Fruit fly (Drosophila melanogaster): ENCODE measurements around the gene CG34398.

CG34398 gene

DNA sequence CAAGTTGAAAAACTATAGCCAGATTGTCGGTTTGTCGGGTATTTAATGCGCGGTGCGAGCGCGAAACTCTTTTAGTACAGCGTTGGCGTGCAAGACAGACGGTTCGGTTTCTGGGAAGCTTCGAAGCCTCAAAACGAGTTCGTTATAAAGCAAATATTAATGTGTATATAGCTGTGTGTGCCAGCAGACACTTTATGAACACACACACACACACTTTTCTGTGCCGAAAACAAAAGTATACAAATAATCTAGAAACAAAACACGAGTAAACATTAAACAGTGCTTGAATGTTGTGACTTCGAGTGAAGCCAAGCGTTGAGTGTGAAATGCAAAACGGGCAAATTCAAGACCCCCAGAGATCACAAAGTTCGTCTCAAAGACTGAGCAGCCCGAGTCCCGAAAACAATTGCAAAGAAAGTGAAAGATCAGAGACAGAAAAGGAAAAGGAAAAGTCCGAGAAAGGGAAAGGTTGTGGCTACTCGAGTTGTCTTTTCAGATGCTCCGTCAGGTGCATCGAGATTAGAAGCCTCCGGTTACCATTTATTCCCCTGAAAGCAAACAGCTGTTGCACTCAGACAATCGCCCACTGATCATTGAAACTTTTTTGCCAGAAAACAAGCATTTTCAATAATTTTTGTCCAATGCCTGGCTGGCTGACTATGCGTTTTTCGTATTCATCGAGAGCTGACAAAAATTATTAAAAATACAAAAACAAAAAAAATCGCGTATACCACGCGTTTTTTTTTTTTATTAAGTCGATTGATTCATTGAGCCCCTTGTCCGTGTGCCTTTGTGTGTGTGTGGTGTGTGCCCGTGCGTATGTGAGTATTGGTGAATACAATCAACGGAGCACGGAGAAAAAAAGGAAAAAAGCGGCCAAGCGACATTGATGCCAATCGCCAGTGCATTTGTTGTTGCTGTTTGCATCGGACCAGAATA is at the start of gene CG34398:
TSS of gene CG34398 (plus strand) at position 73 of the 939 bp plus-strand sequence.
- TF ChIP-seq CG8478 (optimal IDR thresholded peaks at IDR 0.05): no peak

DNA sequence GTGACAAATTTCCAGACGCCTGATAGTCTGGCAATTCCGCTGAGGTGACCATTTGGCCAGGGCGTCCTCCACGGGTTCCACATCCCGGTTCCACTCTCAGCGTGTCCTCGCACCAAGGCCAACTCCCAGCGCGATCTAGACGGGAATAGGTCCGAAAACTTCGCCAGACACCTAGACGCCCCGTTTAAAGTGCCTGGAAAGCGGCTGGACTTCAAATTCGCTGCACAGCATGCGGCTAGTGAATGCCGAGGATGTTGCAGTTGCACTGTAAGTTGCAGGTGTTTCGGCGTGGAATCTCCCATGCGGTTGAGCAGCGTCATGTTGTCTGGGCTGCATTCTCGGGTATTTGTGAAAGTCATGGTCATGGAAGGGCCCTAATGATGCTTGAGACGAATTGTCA is 49.4 kb upstream of the CG34398 start:
- TF ChIP-seq CG8478 (optimal IDR thresholded peaks at IDR 0.05) (no peak), CTCF (optimal IDR thresholded peaks at IDR 0.05) (no peak)

DNA sequence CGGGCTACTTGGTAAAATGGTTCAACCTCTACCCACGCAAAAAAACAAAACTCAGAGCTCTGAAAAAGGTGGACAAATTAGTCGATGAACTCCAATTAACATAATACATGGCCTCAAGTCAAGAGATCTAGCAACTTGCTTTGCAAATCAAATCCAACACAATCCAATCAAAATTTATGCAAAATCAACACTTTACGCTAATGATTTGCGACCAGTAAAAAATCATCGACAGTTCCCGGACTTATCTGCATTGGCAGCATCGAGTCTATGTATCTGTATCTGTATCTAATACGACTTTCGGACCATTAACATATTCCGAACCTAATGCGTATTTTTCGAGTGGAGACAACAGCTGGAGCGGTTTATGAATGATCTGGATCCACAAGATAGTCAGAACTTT is 47.5 kb upstream of the CG34398 start:
- TF ChIP-seq CG8478 (optimal IDR thresholded peaks at IDR 0.05) (no peak), CTCF (optimal IDR thresholded peaks at IDR 0.05) (no peak)

DNA sequence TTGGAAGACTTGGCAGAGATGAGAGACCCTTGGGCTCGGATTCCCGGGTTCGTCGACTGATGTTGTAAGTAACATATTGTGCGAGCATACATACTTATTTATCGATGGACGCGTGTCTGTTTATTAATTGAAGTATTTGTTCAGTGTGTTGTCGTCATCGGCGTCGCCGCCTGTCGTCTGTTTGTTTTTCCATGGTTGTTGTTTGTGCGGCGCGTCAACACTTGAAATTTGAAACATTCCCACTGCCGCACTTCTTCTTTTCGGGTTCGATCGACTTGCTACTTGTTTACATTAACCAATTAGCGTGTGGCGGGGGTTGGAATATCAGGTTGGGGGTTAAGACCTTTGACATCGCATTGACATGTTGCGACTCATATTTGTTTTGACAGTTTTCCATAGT is 46.4 kb upstream of the CG34398 start:
- no peak for TF ChIP-seq CTCF (optimal IDR thresholded peaks at IDR 0.05)
- no peak for TF ChIP-seq CG8478 (optimal IDR thresholded peaks at IDR 0.05)

DNA sequence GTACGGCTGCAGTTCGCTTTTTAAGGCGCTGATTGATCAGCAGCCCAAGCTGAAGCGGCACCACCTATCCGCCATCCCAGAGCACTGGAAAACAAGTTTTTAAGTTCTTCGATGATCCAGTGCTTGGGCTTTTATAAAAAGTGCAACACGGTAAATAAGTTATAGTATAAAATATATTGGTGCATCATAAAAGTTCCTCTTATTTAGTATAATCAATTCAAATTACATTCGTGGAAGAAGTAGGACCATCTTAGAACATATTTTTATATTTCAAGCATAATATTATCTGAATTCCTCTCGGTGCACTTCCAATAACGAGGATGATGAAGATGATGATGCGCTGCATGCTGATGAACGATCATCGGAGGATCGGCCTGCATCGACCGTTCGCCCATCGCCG is 43.1 kb upstream of the CG34398 start:
- TF ChIP-seq CTCF (optimal IDR thresholded peaks at IDR 0.05) (no peak), CG8478 (optimal IDR thresholded peaks at IDR 0.05) (no peak)

DNA sequence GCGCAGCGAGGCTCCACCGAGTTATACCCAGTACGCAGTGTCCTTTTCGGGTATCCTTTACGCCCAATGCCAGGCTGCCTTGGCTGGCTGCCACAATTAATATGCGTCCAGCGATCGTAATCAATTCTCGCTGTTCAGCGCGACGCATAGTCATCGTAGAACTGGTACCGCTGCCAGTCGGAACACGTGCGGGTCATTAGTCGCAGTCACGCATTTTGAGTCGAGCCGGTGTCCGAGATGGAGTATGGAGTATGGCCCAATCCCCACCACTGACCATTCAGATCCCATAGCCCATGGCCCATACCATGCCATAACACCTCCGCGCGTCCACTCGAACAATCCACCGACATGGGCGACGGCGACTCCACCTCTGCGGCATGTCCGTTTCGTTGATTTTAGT is 40.8 kb upstream of the CG34398 start:
- TF ChIP-seq CTCF (optimal IDR thresholded peaks at IDR 0.05): no peak
- TF ChIP-seq CG8478 (optimal IDR thresholded peaks at IDR 0.05): no peak

DNA sequence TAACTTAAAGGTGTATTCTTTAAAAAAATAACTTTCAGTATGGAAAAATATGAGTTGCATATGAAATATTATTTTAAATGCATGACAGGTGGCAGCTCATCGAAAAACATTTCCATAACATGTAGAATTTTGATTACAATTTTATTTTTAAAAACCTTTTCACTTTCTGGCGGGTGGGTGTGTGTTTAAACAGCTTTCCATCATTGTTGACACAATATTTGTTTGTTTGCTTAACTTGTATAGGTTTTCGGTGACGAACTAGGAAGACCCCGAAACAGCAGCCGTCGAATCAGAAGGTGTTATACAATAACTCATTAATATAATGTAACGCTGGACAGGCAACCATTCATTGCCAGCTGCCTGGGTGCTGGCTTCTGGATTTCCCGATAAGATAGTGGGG is 38.7 kb upstream of the CG34398 start:
- TF ChIP-seq CG8478 (optimal IDR thresholded peaks at IDR 0.05): no peak
- TF ChIP-seq CTCF (optimal IDR thresholded peaks at IDR 0.05): no peak

DNA sequence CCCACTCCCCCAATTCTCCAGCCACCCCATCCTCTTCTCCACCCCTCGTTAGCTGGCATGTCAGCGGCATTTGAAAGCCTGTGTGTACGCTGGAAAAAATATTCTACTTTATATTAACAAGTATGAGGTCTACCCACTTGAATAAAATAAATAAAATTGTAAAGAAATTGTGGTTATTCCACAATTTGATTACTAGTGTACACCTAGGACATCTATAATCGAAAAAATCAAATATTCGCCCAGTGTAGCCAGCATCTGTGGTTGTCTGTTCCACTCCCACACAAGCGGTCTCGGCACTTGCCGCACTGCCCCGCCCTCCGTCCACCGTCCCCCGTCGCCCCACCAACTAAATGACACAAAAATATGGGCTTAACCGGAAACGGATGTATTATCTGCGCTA is 37.8 kb upstream of the CG34398 start:
- TF ChIP-seq CTCF (optimal IDR thresholded peaks at IDR 0.05) (no peak), CG8478 (optimal IDR thresholded peaks at IDR 0.05) (no peak)

DNA sequence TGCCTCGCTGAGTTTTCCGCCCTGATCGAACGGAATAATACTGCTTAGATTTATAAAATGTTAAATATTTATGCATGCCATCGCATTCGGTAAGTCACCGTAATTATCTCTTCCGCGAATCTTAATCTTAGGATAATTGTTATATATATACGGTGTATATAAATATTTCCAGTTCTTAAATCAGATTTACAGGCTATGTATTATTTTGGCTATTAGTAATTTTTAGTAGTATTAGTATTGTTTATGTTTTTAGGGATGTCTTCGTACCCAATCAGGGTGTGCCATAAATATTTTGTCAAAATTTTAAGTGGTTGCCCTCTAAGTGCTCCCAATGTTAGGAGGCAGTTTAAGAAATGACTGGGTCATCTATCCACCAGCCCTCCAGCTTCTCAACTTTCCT is 36.1 kb upstream of the CG34398 start, which contains the start of gene CG32986:
TSS of gene CG32986 (plus strand) at position 301 of the 400 bp plus-strand sequence.
- no peak for TF ChIP-seq CG8478 (optimal IDR thresholded peaks at IDR 0.05)
- no peak for TF ChIP-seq CTCF (optimal IDR thresholded peaks at IDR 0.05)

DNA sequence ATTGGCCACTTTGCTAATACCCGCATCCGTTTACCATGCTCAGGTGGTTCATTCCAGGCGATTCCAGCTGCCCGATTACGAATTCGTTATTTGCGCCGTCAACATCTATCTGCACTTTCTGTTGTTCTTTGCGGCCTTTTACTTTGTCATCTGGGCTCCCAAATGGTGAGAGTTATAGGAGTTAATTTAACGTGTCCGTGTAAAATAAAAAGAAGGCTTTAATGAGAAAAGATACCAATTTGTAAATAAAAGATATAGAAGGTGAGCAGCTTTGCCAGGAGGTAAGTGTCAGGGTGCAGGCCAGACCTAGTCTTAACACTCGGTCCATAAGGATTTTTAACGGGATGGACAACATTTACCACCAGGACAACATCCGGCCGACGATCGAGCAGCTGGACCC is 35.1 kb upstream of the CG34398 start, which contains the start of gene CG32987:
TSS of gene CG32987 (plus strand) at position 301 of the 400 bp plus-strand sequence.
- TF ChIP-seq CG8478 (optimal IDR thresholded peaks at IDR 0.05) (no peak), CTCF (optimal IDR thresholded peaks at IDR 0.05) (no peak)

DNA sequence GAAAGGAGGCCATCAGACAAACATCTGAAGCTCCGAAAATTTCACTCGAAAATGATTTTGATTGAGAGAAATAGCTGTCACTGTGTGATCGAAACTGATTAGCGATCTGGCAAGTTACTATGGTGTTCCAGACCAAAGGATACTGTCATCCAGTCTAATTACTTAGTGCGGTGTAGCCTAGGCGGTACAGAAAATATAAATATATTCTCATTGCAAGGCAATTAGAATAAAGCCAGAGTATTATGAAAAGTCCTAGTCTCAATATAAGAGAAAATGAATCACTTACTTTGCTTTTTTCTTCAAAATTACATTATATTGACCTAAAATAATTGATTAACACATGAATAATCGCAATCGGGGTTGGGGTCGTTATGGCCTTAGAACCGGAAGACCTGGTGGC is 34.0 kb upstream of the CG34398 start, which contains the start of gene CG32988:
TSS of gene CG32988 (plus strand) at position 301 of the 400 bp plus-strand sequence.
- TF ChIP-seq CG8478 (optimal IDR thresholded peaks at IDR 0.05): no peak
- no peak for TF ChIP-seq CTCF (optimal IDR thresholded peaks at IDR 0.05)

DNA sequence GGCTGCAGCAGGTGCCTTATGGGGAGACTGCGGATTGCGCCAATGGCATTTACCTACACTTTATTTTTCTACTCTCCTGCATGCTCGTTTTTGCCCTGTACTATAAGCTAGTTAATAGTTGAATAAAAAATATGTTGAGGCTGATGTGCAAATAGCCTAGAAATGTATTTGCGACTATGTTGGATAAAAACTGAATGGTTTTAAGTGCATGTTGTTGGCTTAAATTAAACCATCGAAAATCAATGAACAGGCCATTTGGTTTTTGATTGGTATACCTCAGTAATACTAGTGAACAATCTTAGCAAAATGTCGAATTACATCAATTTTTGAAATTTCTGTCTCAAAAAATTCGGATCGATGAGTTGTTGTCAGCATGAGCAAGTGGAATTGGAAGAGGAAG is 33.0 kb upstream of the CG34398 start, which contains the start of gene CG32983:
TSS of gene CG32983 (plus strand) at position 301 of the 400 bp plus-strand sequence.
- TF ChIP-seq CTCF (optimal IDR thresholded peaks at IDR 0.05) (no peak), CG8478 (optimal IDR thresholded peaks at IDR 0.05) (no peak)

DNA sequence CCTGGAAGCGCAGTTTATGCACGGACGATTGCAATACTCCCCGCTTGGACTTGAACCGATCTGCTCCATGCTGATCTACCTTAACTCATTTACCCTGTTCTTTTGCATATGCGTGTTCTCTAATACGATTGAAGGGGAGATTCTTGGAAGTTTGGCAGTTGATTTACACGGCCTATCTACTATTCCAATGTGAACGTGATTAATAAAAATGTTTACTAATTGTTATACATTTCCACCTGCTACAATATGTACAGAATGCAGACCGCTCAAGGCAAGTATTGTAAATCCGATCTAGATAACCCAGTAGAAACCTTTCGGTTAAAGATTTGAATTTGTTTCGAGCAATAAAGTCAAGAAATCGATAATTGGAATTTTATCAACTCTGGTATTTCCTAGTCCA is 32.1 kb upstream of the CG34398 start, which contains the start of gene CG9483:
TSS of gene CG9483 (plus strand) at position 301 of the 400 bp plus-strand sequence.
- TF ChIP-seq CG8478 (optimal IDR thresholded peaks at IDR 0.05) (no peak), CTCF (optimal IDR thresholded peaks at IDR 0.05) (no peak)

DNA sequence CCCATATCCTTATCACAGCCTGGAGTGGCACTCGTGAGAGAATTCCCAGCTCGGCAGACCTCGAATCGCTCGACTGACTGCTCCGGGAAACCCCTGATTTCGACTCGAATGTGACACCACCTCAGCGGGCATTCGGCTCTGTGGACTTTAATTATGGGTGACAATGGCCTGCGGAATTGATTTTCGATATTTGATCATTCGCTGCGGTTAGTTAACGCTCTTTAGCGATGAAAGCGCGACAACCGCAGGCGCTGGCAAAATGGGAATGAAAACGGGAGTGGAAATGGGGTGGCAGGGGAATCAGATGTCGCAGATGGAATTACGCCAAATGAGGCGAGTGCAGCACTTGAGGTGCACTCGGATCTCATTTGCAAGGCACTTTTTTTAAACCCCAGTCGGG is 26.9 kb upstream of the CG34398 start:
- TF ChIP-seq CTCF (optimal IDR thresholded peaks at IDR 0.05): no peak

DNA sequence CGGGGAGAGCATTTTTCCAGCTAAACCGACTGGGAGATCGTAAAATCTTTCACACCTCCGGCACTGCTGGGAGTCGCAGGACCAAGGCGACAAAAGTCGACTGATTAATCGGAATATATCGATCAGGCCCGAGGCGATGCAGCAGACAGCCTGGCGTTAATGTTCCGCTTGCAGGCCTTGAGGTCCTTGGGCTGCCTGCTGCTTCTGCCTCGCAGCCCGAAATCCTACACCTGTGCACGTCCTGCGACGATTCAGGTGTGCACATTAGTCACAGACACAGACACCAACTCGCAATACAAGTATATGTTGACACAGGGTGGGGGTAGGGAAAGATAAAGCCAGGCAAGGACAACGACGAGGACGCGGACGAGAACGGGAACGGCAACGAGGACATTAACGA is 22.8 kb upstream of the CG34398 start:
- no peak for TF ChIP-seq CTCF (optimal IDR thresholded peaks at IDR 0.05)
- no peak for TF ChIP-seq CG8478 (optimal IDR thresholded peaks at IDR 0.05)

DNA sequence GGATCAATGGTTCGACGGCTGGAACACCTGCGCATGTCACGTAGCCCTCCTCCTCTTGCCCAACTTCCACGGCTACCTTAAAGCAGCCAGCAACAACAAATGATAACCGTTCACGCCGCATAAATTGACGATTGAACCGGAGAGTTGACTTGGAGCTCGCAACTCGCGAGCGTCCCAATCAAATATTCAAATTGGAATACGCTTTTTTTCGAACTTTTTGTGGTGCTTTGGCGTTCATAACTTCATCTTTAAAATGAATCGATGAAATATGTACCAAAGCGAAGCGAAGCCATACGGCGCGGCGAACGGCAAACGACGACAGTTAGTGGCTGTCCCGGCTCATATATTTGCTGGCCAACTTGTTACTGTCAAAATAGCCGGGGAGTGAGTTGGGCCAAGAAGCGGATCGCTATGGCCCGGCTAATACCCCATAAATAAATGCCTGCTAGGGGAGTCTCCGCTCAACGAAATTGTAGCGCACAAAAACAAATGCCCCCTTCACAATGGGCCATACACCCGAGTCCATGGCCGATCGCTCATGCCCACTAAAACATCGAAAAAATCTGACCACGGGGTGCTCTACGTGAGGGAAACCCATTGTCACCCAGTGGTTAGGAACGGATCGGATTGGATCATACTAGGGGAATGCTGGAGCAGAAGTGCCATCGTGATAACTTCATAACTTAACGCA is 19.2 kb upstream of the CG34398 start:
- TF ChIP-seq CTCF (optimal IDR thresholded peaks at IDR 0.05): no peak
- TF ChIP-seq CG8478 (optimal IDR thresholded peaks at IDR 0.05): no peak
